Worm (Caenorhabditis elegans): Measurements from ENCODE around the gene C07A9.12.

Gene C07A9.12

ce11 chrIII:9735857-9736256, 8.5 kb upstream of the C07A9.12 start, which contains the start of gene dao-6:
dao-6 (minus strand) TSS chrIII:9736201.
- no peak for TF ChIP-seq K12H6.12 (tag; optimal IDR thresholded peaks at IDR 0.05)
- no peak for TF ChIP-seq unc-130 (GFP tag; optimal IDR thresholded peaks at IDR 0.05)
- TF ChIP-seq F55B11.4 (tag; optimal IDR thresholded peaks at IDR 0.05; ENCODE audit: borderline replicate concordance, insufficient read depth), result no peak
- TF ChIP-seq hrde-1 (tag; optimal IDR thresholded peaks at IDR 0.05; ENCODE audit: borderline replicate concordance), result no peak

- TF ChIP-seq nfyb-1 (GFP tag; IDR thresholded peaks at IDR 0.05), result no peak
- no peak for TF ChIP-seq ztf-6 (GFP tag; IDR thresholded peaks at IDR 0.05)
- no peak for TF ChIP-seq sdz-38 (tag; optimal IDR thresholded peaks at IDR 0.05)
- no peak for TF ChIP-seq ets-4 (GFP tag; optimal IDR thresholded peaks at IDR 0.05)
- no peak for TF ChIP-seq die-1 (tag; optimal IDR thresholded peaks at IDR 0.05)
- TF ChIP-seq dpff-1 (tag; optimal IDR thresholded peaks at IDR 0.05), result no peak
- no peak for TF ChIP-seq Y79H2A.3 (GFP tag; conservative IDR thresholded peaks at IDR 0.05)
- TF ChIP-seq T26A5.8 (tag; optimal IDR thresholded peaks at IDR 0.05), result no peak
- TF ChIP-seq nhr-179 (tag; optimal IDR thresholded peaks at IDR 0.05), result no peak
- TF ChIP-seq cebp-1 (GFP tag; IDR thresholded peaks at IDR 0.05), result no peak
- no peak for TF ChIP-seq cebp-1 (tag; optimal IDR thresholded peaks at IDR 0.05)
- no peak for TF ChIP-seq Y53G8AR.9 (GFP tag; conservative IDR thresholded peaks at IDR 0.05)
- no peak for TF ChIP-seq ztf-22 (GFP tag; optimal IDR thresholded peaks at IDR 0.05)
- TF ChIP-seq egl-18 (GFP tag; IDR thresholded peaks at IDR 0.05), result no peak
- no peak for TF ChIP-seq Y53F4B.3 (GFP tag; IDR thresholded peaks at IDR 0.05)
- TF ChIP-seq rcor-1 (GFP tag; IDR thresholded peaks at IDR 0.05), result no peak
Observed at ce11 chrIII:9734030-9734429, 6.7 kb upstream of the C07A9.12 start.

- TF ChIP-seq attf-6 (GFP tag; IDR thresholded peaks at IDR 0.05) (no peak), hlh-26 (GFP tag; conservative IDR thresholded peaks at IDR 0.05) (no peak), F52B5.7 (tag; optimal IDR thresholded peaks at IDR 0.05) (no peak), ceh-100 (GFP tag; IDR thresholded peaks at IDR 0.05) (no peak), cebp-2 (GFP tag; IDR thresholded peaks at IDR 0.05) (no peak), K11D2.4 (GFP tag; IDR thresholded peaks at IDR 0.05) (no peak), repo-1 (tag; optimal IDR thresholded peaks at IDR 0.05) (no peak), Y53G8AR.9 (GFP tag; conservative IDR thresholded peaks at IDR 0.05) (no peak), ztf-26 (tag; optimal IDR thresholded peaks at IDR 0.05) (no peak), nhr-120 (GFP tag; IDR thresholded peaks at IDR 0.05) (no peak), madf-6 (GFP tag; IDR thresholded peaks at IDR 0.05) (no peak), snpc-4 (GFP tag; optimal IDR thresholded peaks at IDR 0.05) (no peak), snpc-4 (tag; optimal IDR thresholded peaks at IDR 0.05) (no peak)
Observed at ce11 chrIII:9733333-9733732, 6.0 kb upstream of the C07A9.12 start.

ce11 chrIII:9731313-9731912, 4.1 kb upstream of the C07A9.12 start:
- TF ChIP-seq atf-7 (tag; optimal IDR thresholded peaks at IDR 0.05) (no peak), ceh-40 (GFP tag; IDR thresholded peaks at IDR 0.05) (no peak), madf-6 (GFP tag; IDR thresholded peaks at IDR 0.05) (no peak), lir-1 (GFP tag; conservative IDR thresholded peaks at IDR 0.05) (no peak), unc-62 (GFP tag; optimal IDR thresholded peaks at IDR 0.05) (no peak), gei-17 (GFP tag; optimal IDR thresholded peaks at IDR 0.05) (no peak), dpl-1 (GFP tag; optimal IDR thresholded peaks at IDR 0.05) (no peak), fkh-3 (tag; optimal IDR thresholded peaks at IDR 0.05) (no peak)
